Fruit fly (Drosophila melanogaster): ENCODE results near the gene heca.

heca gene

DNA sequence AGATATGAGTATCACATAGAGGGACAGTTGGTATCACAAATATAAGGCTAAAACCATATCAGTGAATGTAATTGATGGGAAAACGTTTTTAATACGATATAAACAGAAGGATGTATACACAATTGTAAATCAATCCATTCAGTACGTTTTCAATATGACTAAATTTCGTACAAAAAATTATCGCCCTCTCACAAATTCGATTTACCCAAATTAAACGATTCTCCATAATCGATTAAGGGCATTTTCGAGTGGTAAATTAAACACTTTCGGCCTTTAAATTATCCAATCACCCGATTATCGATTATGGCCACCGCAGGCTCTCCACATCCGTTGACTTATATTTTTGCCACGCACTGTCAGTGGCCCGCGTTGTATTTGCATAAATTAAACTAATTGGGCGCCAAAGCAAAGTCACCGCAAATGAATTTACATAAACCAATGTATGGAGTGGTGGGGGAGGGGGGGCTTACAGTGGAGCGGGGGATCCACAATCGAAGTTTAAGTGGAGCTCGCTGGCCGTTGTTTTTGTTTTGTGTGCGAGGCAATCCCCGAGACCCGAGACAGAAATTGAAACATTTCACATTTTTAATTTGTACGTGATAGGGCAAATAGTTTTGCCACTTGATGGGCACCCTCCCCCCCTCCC lies 27.3 kb downstream of the heca start (continued):
- TF ChIP-seq CkIIα-i1 (GFP tag; IDR thresholded peaks at IDR 0.05) = no peak
- no peak for TF ChIP-seq Lpt (GFP tag; optimal IDR thresholded peaks at IDR 0.05)
- peak; percentile 56 for TF ChIP-seq slbo (GFP tag; IDR thresholded peaks at IDR 0.05)
- no peak for TF ChIP-seq CG8944 (GFP tag; optimal IDR thresholded peaks at IDR 0.05)
- no peak for TF ChIP-seq sens-2 (GFP tag; IDR thresholded peaks at IDR 0.05)
- no peak for TF ChIP-seq pros (GFP tag; optimal IDR thresholded peaks at IDR 0.05)
- peak; percentile 8 for TF ChIP-seq exex (tag; optimal IDR thresholded peaks at IDR 0.05)
- no peak for TF ChIP-seq ham (GFP tag; IDR thresholded peaks at IDR 0.05)
- no peak for TF ChIP-seq trem (tag; optimal IDR thresholded peaks at IDR 0.05)
- no peak for TF ChIP-seq CG1832 (GFP tag; optimal IDR thresholded peaks at IDR 0.05)
- peak; percentile 57 for TF ChIP-seq CG9932 (GFP tag; IDR thresholded peaks at IDR 0.05)
- peak; percentile 56 to 68 for TF ChIP-seq dpn (GFP tag; optimal IDR thresholded peaks at IDR 0.05)
- TF ChIP-seq caup (GFP tag; optimal IDR thresholded peaks at IDR 0.05; ENCODE audit: severe bottlenecking) = peak; percentile 29
- TF ChIP-seq CG6272 (GFP tag; IDR thresholded peaks at IDR 0.05) = no peak
- no peak for TF ChIP-seq CG10565 (GFP tag; optimal IDR thresholded peaks at IDR 0.05)
- peak; percentile 45 for TF ChIP-seq kay (GFP tag; optimal IDR thresholded peaks at IDR 0.05)
- no peak for TF ChIP-seq ro (GFP tag; IDR thresholded peaks at IDR 0.05)
- TF ChIP-seq Dref (GFP tag; IDR thresholded peaks at IDR 0.05) = no peak
- no peak for TF ChIP-seq cg (GFP tag; optimal IDR thresholded peaks at IDR 0.05)
- TF ChIP-seq CG32532 (GFP tag; IDR thresholded peaks at IDR 0.05) = peak; percentile 55; the same call in 1 of the 2 replicates
- no peak for TF ChIP-seq grn (GFP tag; optimal IDR thresholded peaks at IDR 0.05)
- no peak for TF ChIP-seq NC2α (GFP tag; optimal IDR thresholded peaks at IDR 0.05)
- TF ChIP-seq wor (GFP tag; IDR thresholded peaks at IDR 0.05) = no peak
- TF ChIP-seq CG2199 (GFP tag; IDR thresholded peaks at IDR 0.05) = no peak
- peak; percentile 35 for TF ChIP-seq CG9727 (GFP tag; optimal IDR thresholded peaks at IDR 0.05)
- no peak for TF ChIP-seq trh (GFP tag; optimal IDR thresholded peaks at IDR 0.05)
- TF ChIP-seq CG4404 (GFP tag; IDR thresholded peaks at IDR 0.05) = no peak
- no peak for TF ChIP-seq CG15601 (tag; optimal IDR thresholded peaks at IDR 0.05)
- no peak for TF ChIP-seq CG3065 (GFP tag; optimal IDR thresholded peaks at IDR 0.05)
- no peak for TF ChIP-seq cato (GFP tag; optimal IDR thresholded peaks at IDR 0.05; ENCODE audit: borderline replicate concordance)
- TF ChIP-seq Sry-β (GFP tag; optimal IDR thresholded peaks at IDR 0.05) = no peak
- TF ChIP-seq Poxn (GFP tag; IDR thresholded peaks at IDR 0.05) = no peak
- TF ChIP-seq ATbp (GFP tag; optimal IDR thresholded peaks at IDR 0.05) = peak; percentile 27
- TF ChIP-seq repo (GFP tag; optimal IDR thresholded peaks at IDR 0.05) = no peak
- TF ChIP-seq CG12071 (GFP tag; optimal IDR thresholded peaks at IDR 0.05) = no peak
- peak; percentile 38 for TF ChIP-seq CG12155 (GFP tag; optimal IDR thresholded peaks at IDR 0.05)
- no peak for TF ChIP-seq CG8478 (optimal IDR thresholded peaks at IDR 0.05)
- peak; percentile 7 for TF ChIP-seq Dek (tag; optimal IDR thresholded peaks at IDR 0.05)
- TF ChIP-seq wek (GFP tag; optimal IDR thresholded peaks at IDR 0.05) = no peak
- peak; percentile 14 for TF ChIP-seq CG12299 (tag; optimal IDR thresholded peaks at IDR 0.05)
- TF ChIP-seq fd96Cb (tag; optimal IDR thresholded peaks at IDR 0.05) = peak; percentile 21
- peak; percentile 30 for TF ChIP-seq Myb (GFP tag; optimal IDR thresholded peaks at IDR 0.05)
- TF ChIP-seq ac (GFP tag; optimal IDR thresholded peaks at IDR 0.05) = no peak
- peak; percentile 7 for TF ChIP-seq Ssrp (tag; optimal IDR thresholded peaks at IDR 0.05)
- TF ChIP-seq sd (tag; optimal IDR thresholded peaks at IDR 0.05) = peak; percentile 62
- no peak for TF ChIP-seq CG12104 (GFP tag; optimal IDR thresholded peaks at IDR 0.05)
- TF ChIP-seq CG14667 (GFP tag; IDR thresholded peaks at IDR 0.05) = no peak
- no peak for TF ChIP-seq scrt (GFP tag; optimal IDR thresholded peaks at IDR 0.05)
